Fruit fly (Drosophila melanogaster) whole organism, wandering third instar larva: ENCODE measurements around the gene dlp.

ENCODE experiments used
- Hr78 ChIP-seq: fragments of >200 bp; optimal IDR thresholded peaks from 2 replicates; lab custom pipeline; 2017; ENCODE audit warnings: missing biosample characterization, missing genetic modification characterization
- Jra ChIP-seq: sonication (Bioruptor generic); optimal IDR thresholded peaks from 2 replicates; lab custom pipeline; 2016; ENCODE audit warnings: missing biosample characterization, missing genetic modification characterization
- br ChIP-seq: fragments of 200-800 bp; sonication (Bioruptor generic); optimal IDR thresholded peaks from 2 replicates; lab custom pipeline; 2016; ENCODE audit warnings: missing biosample characterization, missing genetic modification characterization
- foxo ChIP-seq, 2 experiments: fragments of 200-800 bp; sonication (Bioruptor generic); optimal IDR thresholded peaks; 2 replicates in 1 of 2; 3 replicates in 1 of 2; lab custom pipeline; 2016 to 2017; ENCODE audit warnings: missing biosample characterization in 2 of 2, missing genetic modification characterization in 2 of 2
- h ChIP-seq: fragments of 200-800 bp; sonication (Bioruptor generic); optimal IDR thresholded peaks from 3 replicates; lab custom pipeline; 2016; ENCODE audit warnings: missing biosample characterization, mild to moderate bottlenecking, missing genetic modification characterization
- pan ChIP-seq: fragments of >200 bp; optimal IDR thresholded peaks from 2 replicates; lab custom pipeline; 2017
- psq ChIP-seq: fragments of 200-800 bp; sonication (Bioruptor generic); optimal IDR thresholded peaks from 3 replicates; lab custom pipeline; 2017; ENCODE audit warnings: missing biosample characterization, mild to moderate bottlenecking, missing genetic modification characterization, moderate library complexity
- rgr ChIP-seq: fragments of 200-800 bp; sonication (Bioruptor generic); optimal IDR thresholded peaks from 3 replicates; lab custom pipeline; 2016; ENCODE audit warnings: missing biosample characterization, mild to moderate bottlenecking, missing genetic modification characterization
- sage ChIP-seq: fragments of 200-800 bp; sonication (Bioruptor generic); optimal IDR thresholded peaks from 2 replicates; lab custom pipeline; 2016; ENCODE audit warnings: missing biosample characterization, mild to moderate bottlenecking, missing genetic modification characterization

dm6 chr3L:14607620-14608019 is 24.8 kb upstream of the dlp start:
- no peak for TF ChIP-seq Jra (GFP tag; lab: Kevin White, UChicago)
- no peak for TF ChIP-seq psq (GFP tag; lab: Kevin White, UChicago)
- no peak for TF ChIP-seq pan
- no peak for TF ChIP-seq sage
- TF ChIP-seq h (GFP tag; lab: Kevin White, UChicago), result no peak
- no peak for TF ChIP-seq Hr78 (GFP tag; lab: Kevin White, UChicago)
- TF ChIP-seq br (GFP tag; lab: Kevin White, UChicago), result no peak
- TF ChIP-seq foxo (GFP tag; optimal IDR thresholded peaks at IDR 0.05; lab: Kevin White, UChicago), result no peak
- no peak for TF ChIP-seq rgr (GFP tag; lab: Kevin White, UChicago)
